Worm (Caenorhabditis elegans) whole organism, L2 larva: ENCODE measurements around the gene zhit-3.

Experiments used
- gmeb-1 ChIP-seq: fragments of 150-350 bp; optimal IDR thresholded peaks from 2 replicates; lab custom pipeline; 2014; ENCODE audit warnings: missing biosample characterization, missing genetic modification characterization
- mab-5 ChIP-seq: fragments of 150-350 bp; optimal IDR thresholded peaks from 2 replicates; lab custom pipeline; 2014; ENCODE audit warnings: missing biosample characterization, missing genetic modification characterization
- mdl-1 ChIP-seq, 2 experiments: fragments of 150-350 bp in 1 of 2; sonication (generic microtip) in 1 of 2; optimal IDR thresholded peaks; 2 replicates each; lab custom pipeline; 2017; ENCODE audit warnings: missing biosample characterization in 2 of 2, missing genetic modification characterization in 2 of 2
- nhr-11 ChIP-seq: fragments of 150-350 bp; optimal IDR thresholded peaks from 2 replicates; lab custom pipeline; 2014; ENCODE audit warnings: missing biosample characterization, missing genetic modification characterization
- nhr-237 ChIP-seq: fragments of 150-350 bp; optimal IDR thresholded peaks from 2 replicates; lab custom pipeline; 2014; ENCODE audit warnings: missing biosample characterization, missing genetic modification characterization
- nhr-77 ChIP-seq: fragments of 150-350 bp; optimal IDR thresholded peaks from 2 replicates; lab custom pipeline; 2014; ENCODE audit warnings: missing biosample characterization, missing genetic modification characterization
- unc-62 ChIP-seq: fragments of 150-350 bp; optimal IDR thresholded peaks from 2 replicates; lab custom pipeline; 2014; ENCODE audit warnings: missing biosample characterization, missing genetic modification reagents, missing genetic modification characterization

ce11 chrV:10168870-10169269 lies 43.1 kb downstream of the zhit-3 start:
- TF ChIP-seq mab-5 (tag; lab: Kevin White, UChicago), result no peak
- TF ChIP-seq nhr-237, result peak; percentile 8
- TF ChIP-seq unc-62 (GFP tag; lab: Kevin White, UChicago), result no peak
- no peak for TF ChIP-seq nhr-11 (tag; lab: Kevin White, UChicago)
- TF ChIP-seq gmeb-1 (tag; lab: Kevin White, UChicago), result no peak
- no peak for TF ChIP-seq mdl-1 (tag; optimal IDR thresholded peaks at IDR 0.05; lab: Kevin White, UChicago)
- no peak for TF ChIP-seq nhr-77
